Worm (Caenorhabditis elegans) whole organism, L2 larva: ENCODE results near the gene F22E5.6.
"Not testable (repeated sequence)": the region's sequence is repeated elsewhere in the genome, so short reads cannot be mapped to it uniquely, and the experiment has no call there.

ENCODE experiments used
- R02D3.7 ChIP-seq: fragments of 150-350 bp; optimal IDR thresholded peaks from 2 replicates; lab custom pipeline; 2014; ENCODE audit warnings: missing biosample characterization, missing genetic modification characterization
- ama-1 ChIP-seq: fragments of 150-350 bp; optimal IDR thresholded peaks from 2 replicates; lab custom pipeline; 2018; ENCODE audit warnings: inconsistent platforms
- ceh-82 ChIP-seq: fragments of 150-350 bp; optimal IDR thresholded peaks from 2 replicates; lab custom pipeline; 2014; ENCODE audit warnings: missing biosample characterization, missing genetic modification characterization
- fos-1 ChIP-seq: fragments of 150-350 bp; optimal IDR thresholded peaks from 2 replicates; lab custom pipeline; 2014; ENCODE audit warnings: missing biosample characterization, missing genetic modification characterization
- lin-39 ChIP-seq: fragments of 150-350 bp; optimal IDR thresholded peaks from 2 replicates; lab custom pipeline; 2014; ENCODE audit warnings: missing biosample characterization, missing genetic modification reagents, missing genetic modification characterization
- zag-1 ChIP-seq: fragments of 150-350 bp; optimal IDR thresholded peaks from 2 replicates; lab custom pipeline; 2014; ENCODE audit warnings: missing biosample characterization, missing genetic modification characterization
- ztf-11 ChIP-seq: sonication (generic microtip); optimal IDR thresholded peaks from 2 replicates; lab custom pipeline; 2017; ENCODE audit warnings: missing biosample characterization, missing genetic modification characterization

DNA sequence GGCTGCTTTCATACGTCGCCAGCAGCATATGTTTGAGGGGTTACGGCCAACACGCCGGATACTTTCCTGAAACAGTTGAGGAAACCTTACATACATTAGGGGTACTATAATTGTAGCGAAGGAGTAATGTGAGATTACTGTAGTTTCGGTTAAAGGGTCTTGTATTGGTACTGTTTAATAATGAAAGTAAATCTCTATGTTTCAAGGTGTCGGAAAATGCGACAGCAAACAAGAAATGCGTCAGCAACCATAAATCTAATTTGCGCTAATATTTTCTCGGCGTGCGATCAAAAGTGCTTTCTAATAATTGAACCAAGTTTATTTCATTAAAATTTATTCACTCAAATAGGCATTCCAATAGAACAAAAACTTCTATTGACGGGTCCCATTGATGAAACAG lies 22.7 kb downstream of the F22E5.6 start, which contains the start of gene sri-57:
- TF ChIP-seq ceh-82 (tag; lab: Kevin White, UChicago); lin-39 (tag; lab: Kevin White, UChicago); R02D3.7 (tag; lab: Kevin White, UChicago); ama-1 (lab: Kevin White, UChicago); ztf-11 (tag; lab: Kevin White, UChicago); fos-1 (tag; lab: Kevin White, UChicago); zag-1 (tag; lab: Kevin White, UChicago): not testable (repeated sequence)
